Fruit fly (Drosophila melanogaster): ENCODE data around the gene CG9121.

The CG9121 gene

DNA sequence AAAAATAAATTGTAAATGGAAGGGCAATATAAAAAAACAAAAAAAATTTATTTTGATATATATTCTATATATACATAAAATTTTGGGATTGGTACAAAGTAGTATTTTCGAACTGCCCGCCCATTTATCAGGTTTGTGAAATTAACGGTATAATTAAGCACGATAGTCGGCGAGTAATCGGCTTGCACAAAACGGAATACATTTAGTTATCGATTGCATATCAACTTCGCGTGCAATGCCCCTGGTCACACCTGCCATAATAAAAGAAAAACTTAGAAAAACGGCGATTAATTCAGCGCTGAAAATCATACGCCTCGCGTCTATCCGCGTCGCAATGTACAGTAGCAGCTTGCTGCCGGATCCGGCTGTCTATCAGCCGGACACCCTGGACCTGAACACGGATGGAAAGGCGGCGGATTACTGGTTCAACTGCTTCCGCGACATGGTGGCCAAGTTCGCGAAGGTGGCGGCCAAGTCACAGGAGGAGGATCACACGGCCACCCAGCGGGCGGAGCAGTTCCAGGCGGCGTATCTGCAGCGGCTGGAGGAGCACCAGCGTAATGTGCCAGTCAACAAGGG is 43.0 kb upstream of the CG9121 start, which contains the start of gene CG5828:
CG5828 (plus strand) TSS at position 205 of the 579 bp plus-strand sequence.
- TF ChIP-seq ovo (GFP tag; optimal IDR thresholded peaks at IDR 0.05): peak; percentile 60
- TF ChIP-seq Crg-1 (GFP tag; optimal IDR thresholded peaks at IDR 0.05): no peak
- TF ChIP-seq bab1 (GFP tag; optimal IDR thresholded peaks at IDR 0.05): peak; percentile 21
- no peak for TF ChIP-seq tj (GFP tag; optimal IDR thresholded peaks at IDR 0.05)
- TF ChIP-seq toe (GFP tag; optimal IDR thresholded peaks at IDR 0.05): no peak
- no peak for TF ChIP-seq cnc (optimal IDR thresholded peaks at IDR 0.05)
- no peak for TF ChIP-seq Mnt (GFP tag; optimal IDR thresholded peaks at IDR 0.05)
- TF ChIP-seq Hr96 (GFP tag; optimal IDR thresholded peaks at IDR 0.05): no peak
- TF ChIP-seq CG7045 (GFP tag; optimal IDR thresholded peaks at IDR 0.05): no peak
- TF ChIP-seq CG12768 (GFP tag; optimal IDR thresholded peaks at IDR 0.05): no peak
- no peak for TF ChIP-seq CG1620 (GFP tag; optimal IDR thresholded peaks at IDR 0.05)
- TF ChIP-seq kay (GFP tag; ENCODE audit: borderline replicate concordance): no peak
- TF ChIP-seq CG5204 (GFP tag; optimal IDR thresholded peaks at IDR 0.05): no peak
- no peak for TF ChIP-seq pad (GFP tag; optimal IDR thresholded peaks at IDR 0.05)

DNA sequence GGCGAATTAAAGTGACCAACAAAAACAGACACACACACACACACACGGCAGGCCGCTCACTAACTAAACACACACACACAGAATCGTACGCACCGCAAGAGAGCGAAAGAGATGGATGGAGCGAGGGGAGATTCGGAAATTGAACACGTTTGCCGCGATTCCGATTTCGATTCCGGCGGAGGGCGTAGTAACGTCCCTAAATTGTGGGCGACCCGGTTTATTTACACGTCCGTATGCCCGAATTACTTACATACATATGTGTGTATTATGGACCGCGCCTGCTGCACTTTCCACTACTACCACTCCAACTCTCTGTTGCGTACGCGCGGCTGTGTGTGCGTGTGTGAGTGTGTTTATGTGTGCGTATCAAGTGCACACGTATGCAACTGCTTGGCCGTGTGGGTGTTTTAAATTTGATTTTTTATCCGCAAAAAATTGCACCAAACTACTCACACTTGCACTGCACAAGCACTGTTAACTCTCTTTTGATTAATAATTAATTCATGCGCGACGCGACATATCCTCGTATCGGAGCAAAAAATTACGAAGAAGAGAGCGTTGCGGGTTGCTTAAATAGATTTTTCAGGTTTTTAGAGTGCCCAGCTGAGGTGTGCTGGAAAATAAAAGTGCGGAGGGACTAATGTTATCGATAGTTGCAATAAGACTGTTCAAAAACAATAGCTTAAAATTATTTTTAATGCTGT is 42.3 kb upstream of the CG9121 start, which contains the start of gene Pgant5:
Pgant5 (minus strand) TSS at position 601 of the 704 bp plus-strand sequence.
- TF ChIP-seq CG7101 (tag; optimal IDR thresholded peaks at IDR 0.05) (peak; percentile 3), CG14711 (tag; optimal IDR thresholded peaks at IDR 0.05) (no peak), cic (GFP tag; optimal IDR thresholded peaks at IDR 0.05) (peak; percentile 55), toe (GFP tag; optimal IDR thresholded peaks at IDR 0.05) (no peak), CG12768 (GFP tag; optimal IDR thresholded peaks at IDR 0.05) (peak; percentile 50), Mnt (GFP tag; optimal IDR thresholded peaks at IDR 0.05) (peak; percentile 49), CG5204 (GFP tag; optimal IDR thresholded peaks at IDR 0.05) (no peak), kay (GFP tag; ENCODE audit: borderline replicate concordance) (no peak), ovo (GFP tag; optimal IDR thresholded peaks at IDR 0.05) (no peak), Crg-1 (GFP tag; optimal IDR thresholded peaks at IDR 0.05) (no peak), CG33017 (tag; optimal IDR thresholded peaks at IDR 0.05) (peak; percentile 57), CG7045 (GFP tag; optimal IDR thresholded peaks at IDR 0.05) (peak; percentile 27), CG1620 (GFP tag; optimal IDR thresholded peaks at IDR 0.05) (peak; percentile 42), cnc (optimal IDR thresholded peaks at IDR 0.05) (no peak), bab1 (GFP tag; optimal IDR thresholded peaks at IDR 0.05) (no peak), pad (GFP tag; optimal IDR thresholded peaks at IDR 0.05) (peak; percentile 4), Clk (GFP tag; optimal IDR thresholded peaks at IDR 0.05) (no peak), Hr96 (GFP tag; optimal IDR thresholded peaks at IDR 0.05) (peak; percentile 63), tj (GFP tag; optimal IDR thresholded peaks at IDR 0.05) (peak; percentile 52), CG11617 (GFP tag; optimal IDR thresholded peaks at IDR 0.05) (peak; percentile 29)

DNA sequence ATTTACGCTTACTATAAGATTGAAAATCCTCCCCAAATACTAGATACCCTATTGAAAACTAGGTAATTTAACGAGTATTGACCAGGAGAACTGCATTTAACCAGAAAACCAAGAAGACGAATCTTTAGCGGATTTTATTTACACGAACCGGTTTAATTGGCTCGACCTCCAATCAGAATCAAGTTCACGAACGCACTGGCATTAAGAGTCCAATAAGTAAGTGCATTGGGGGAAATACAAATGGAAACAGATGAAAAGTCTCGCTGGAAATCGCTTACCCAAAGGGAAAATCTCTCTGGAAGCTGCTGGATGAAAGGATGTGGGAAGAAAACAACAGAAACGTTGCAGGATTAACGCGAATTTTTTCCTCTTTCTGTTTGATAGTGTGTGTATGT is 41.7 kb upstream of the CG9121 start:
- TF ChIP-seq Crg-1 (GFP tag; optimal IDR thresholded peaks at IDR 0.05) (no peak), CG33017 (tag; optimal IDR thresholded peaks at IDR 0.05) (no peak), Clk (GFP tag; optimal IDR thresholded peaks at IDR 0.05) (no peak), Mnt (GFP tag; optimal IDR thresholded peaks at IDR 0.05) (no peak), CG12768 (GFP tag; optimal IDR thresholded peaks at IDR 0.05) (no peak), CG7045 (GFP tag; optimal IDR thresholded peaks at IDR 0.05) (no peak), CG7101 (tag; optimal IDR thresholded peaks at IDR 0.05) (no peak), pad (GFP tag; optimal IDR thresholded peaks at IDR 0.05) (no peak), bab1 (GFP tag; optimal IDR thresholded peaks at IDR 0.05) (no peak), kay (GFP tag; ENCODE audit: borderline replicate concordance) (no peak), CG11617 (GFP tag; optimal IDR thresholded peaks at IDR 0.05) (no peak), CG5204 (GFP tag; optimal IDR thresholded peaks at IDR 0.05) (no peak), tj (GFP tag; optimal IDR thresholded peaks at IDR 0.05) (no peak), cic (GFP tag; optimal IDR thresholded peaks at IDR 0.05) (no peak), ovo (GFP tag; optimal IDR thresholded peaks at IDR 0.05) (no peak), cnc (optimal IDR thresholded peaks at IDR 0.05) (no peak)

DNA sequence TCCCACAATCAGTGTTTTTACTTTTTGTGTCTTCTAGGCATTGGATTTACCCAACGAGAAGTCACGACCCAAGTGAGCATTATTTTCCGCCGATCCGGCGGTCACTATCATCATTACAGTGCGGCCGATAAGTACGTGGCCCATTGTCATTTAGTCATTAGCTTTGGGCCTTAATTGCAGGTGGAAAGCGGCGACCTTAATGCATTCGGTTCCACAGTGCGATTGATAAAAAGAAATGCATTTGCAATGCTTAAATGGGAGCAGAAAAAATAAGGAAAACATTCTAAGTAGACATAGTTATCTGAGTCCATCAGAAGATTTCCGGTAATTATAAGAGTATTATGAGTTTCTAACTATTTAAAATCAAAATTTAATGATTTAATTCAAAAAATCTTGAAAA is 41.3 kb upstream of the CG9121 start:
- TF ChIP-seq CG7101 (tag; optimal IDR thresholded peaks at IDR 0.05) (no peak), Hr96 (GFP tag; optimal IDR thresholded peaks at IDR 0.05) (no peak), CG7045 (GFP tag; optimal IDR thresholded peaks at IDR 0.05) (no peak), CG33017 (tag; optimal IDR thresholded peaks at IDR 0.05) (no peak), CG12768 (GFP tag; optimal IDR thresholded peaks at IDR 0.05) (peak; percentile 13), CG5204 (GFP tag; optimal IDR thresholded peaks at IDR 0.05) (no peak)

DNA sequence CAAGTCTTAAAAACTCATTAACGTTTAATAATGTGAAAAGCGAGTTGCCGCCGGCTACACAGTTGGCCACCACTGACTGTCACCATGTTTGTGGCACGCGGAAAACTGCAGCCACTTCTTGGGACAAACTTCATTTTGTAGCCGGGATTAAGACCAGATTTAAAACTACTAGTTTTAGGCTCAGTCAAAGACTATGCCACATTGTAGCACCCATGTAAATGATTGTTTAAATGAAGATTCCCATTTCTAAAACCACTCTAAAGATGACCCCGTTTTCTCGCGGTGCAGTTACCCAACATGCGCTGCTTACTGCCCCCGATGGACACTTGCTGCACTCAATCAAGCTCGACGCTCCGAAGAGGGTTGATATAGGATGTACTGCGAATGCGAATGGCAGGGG is 39.5 kb upstream of the CG9121 start:
- TF ChIP-seq CG7101 (tag; optimal IDR thresholded peaks at IDR 0.05) (no peak), CG33017 (tag; optimal IDR thresholded peaks at IDR 0.05) (no peak), CG1620 (GFP tag; optimal IDR thresholded peaks at IDR 0.05) (no peak), Clk (GFP tag; optimal IDR thresholded peaks at IDR 0.05) (no peak), CG14711 (tag; optimal IDR thresholded peaks at IDR 0.05) (no peak), toe (GFP tag; optimal IDR thresholded peaks at IDR 0.05) (no peak), tj (GFP tag; optimal IDR thresholded peaks at IDR 0.05) (no peak), CG5204 (GFP tag; optimal IDR thresholded peaks at IDR 0.05) (no peak), cnc (optimal IDR thresholded peaks at IDR 0.05) (no peak)

DNA sequence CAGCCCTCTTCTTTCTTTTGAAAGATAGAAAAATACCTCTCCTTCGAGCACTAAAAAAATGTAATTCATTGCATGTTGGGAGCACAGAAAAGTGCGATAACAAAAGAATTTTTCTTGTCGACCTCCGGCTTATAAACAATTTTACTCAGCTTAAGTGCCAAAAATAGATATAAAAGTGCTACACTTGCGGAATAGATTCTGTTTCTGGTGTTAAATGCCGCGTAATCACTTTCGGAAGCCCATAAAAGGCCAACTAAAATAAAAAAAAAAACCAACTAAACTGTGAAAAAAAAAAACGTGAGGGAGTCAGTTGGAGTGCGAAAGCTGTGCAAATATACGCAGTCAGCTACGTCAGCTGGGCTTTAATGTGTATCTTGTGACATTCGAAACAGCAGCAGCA is 38.8 kb upstream of the CG9121 start:
- TF ChIP-seq CG11617 (GFP tag; optimal IDR thresholded peaks at IDR 0.05): no peak
- no peak for TF ChIP-seq CG5204 (GFP tag; optimal IDR thresholded peaks at IDR 0.05)
- TF ChIP-seq cnc (optimal IDR thresholded peaks at IDR 0.05): no peak
- peak; percentile 94 for TF ChIP-seq tj (GFP tag; optimal IDR thresholded peaks at IDR 0.05)

All from whole organism, adult.